Worm (Caenorhabditis elegans) whole organism, L4 larva: ENCODE results near the gene piga-1.

Experiments
- R02D3.7 ChIP-seq: fragments of 150-350 bp; sonication (generic microtip); optimal IDR thresholded peaks from 3 replicates; lab custom pipeline; 2014; ENCODE audit warnings: missing biosample characterization, missing genetic modification characterization
- ZK337.2 ChIP-seq: fragments of 200-800 bp; sonication (Bioruptor generic); IDR thresholded peaks from 2 replicates; pipeline ENCODE4 v1.3.6; 2022; ENCODE audit warnings: missing genetic modification reagents, missing genetic modification characterization, missing compliant biosample characterization
- ama-1 ChIP-seq: fragments of 150-350 bp; optimal IDR thresholded peaks from 2 replicates; lab custom pipeline; 2014; ENCODE audit warnings: inconsistent platforms, mixed read lengths
- ceh-28 ChIP-seq: fragments of 150-350 bp; optimal IDR thresholded peaks from 2 replicates; lab custom pipeline; 2014; ENCODE audit warnings: missing biosample characterization, missing genetic modification reagents, missing genetic modification characterization
- daf-19 ChIP-seq: fragments of 200-800 bp; sonication (Bioruptor generic); conservative IDR thresholded peaks from 2 replicates; pipeline ENCODE4 v1.3.6; 2022; ENCODE audit warnings: missing genetic modification characterization, missing compliant biosample characterization
- daf-8 ChIP-seq: fragments of 200-800 bp; sonication (Bioruptor generic); IDR thresholded peaks from 2 replicates; pipeline ENCODE4 v1.3.6; 2022; ENCODE audit warnings: missing genetic modification characterization, missing compliant biosample characterization
- duxl-1 ChIP-seq: sonication (generic microtip); optimal IDR thresholded peaks from 2 replicates; lab custom pipeline; 2016; ENCODE audit warnings: mild to moderate bottlenecking, missing genetic modification characterization, moderate library complexity, missing compliant biosample characterization; ENCODE audit not compliant: poor library complexity
- lin-13 ChIP-seq: fragments of 150-350 bp; optimal IDR thresholded peaks from 2 replicates; lab custom pipeline; 2014; ENCODE audit warnings: missing biosample characterization, missing genetic modification reagents, missing genetic modification characterization
- nhr-10 ChIP-seq: fragments of 150-350 bp; optimal IDR thresholded peaks from 2 replicates; lab custom pipeline; 2014; ENCODE audit warnings: missing biosample characterization, missing genetic modification characterization
- nhr-11 ChIP-seq: fragments of 150-350 bp; optimal IDR thresholded peaks from 2 replicates; lab custom pipeline; 2014; ENCODE audit warnings: missing biosample characterization, missing genetic modification characterization
- skn-1 ChIP-seq: fragments of 150-350 bp; optimal IDR thresholded peaks from 2 replicates; lab custom pipeline; 2014; ENCODE audit warnings: missing biosample characterization, missing genetic modification characterization
- unc-62 ChIP-seq, 3 experiments: fragments of 150-350 bp in 1 of 3; sonication (generic microtip); optimal IDR thresholded peaks in 2 of 3; peaks in 1 of 3; 1 replicate in 1 of 3; 2 replicates in 2 of 3; lab custom pipeline; 2014 to 2017; ENCODE audit warnings: missing biosample characterization in 3 of 3, missing genetic modification characterization in 3 of 3, missing genetic modification reagents in 3 of 3, missing genotype in 1 of 3

- TF ChIP-seq daf-19 (GFP tag; lab: Robert Waterston, UW) (no peak), ama-1 (peak; percentile 45), ZK337.2 (GFP tag; lab: Robert Waterston, UW) (no peak), lin-13 (GFP tag; lab: Kevin White, UChicago) (no peak), daf-8 (GFP tag; lab: Robert Waterston, UW) (no peak), ceh-28 (no peak), R02D3.7 (no peak), unc-62 (GFP tag; optimal IDR thresholded peaks at IDR 0.05 in 1 of 2; lab: Kevin White, UChicago) (peak in 1 of 2 experiments; percentile 31), unc-62 (tag; optimal IDR thresholded peaks at IDR 0.05; lab: Kevin White, UChicago) (no peak), nhr-10 (tag; lab: Kevin White, UChicago) (no peak), duxl-1 (tag; lab: Kevin White, UChicago) (no peak), skn-1 (no peak), nhr-11 (no peak)
Measured at ce11 chrII:8698828-8699227, 37.3 kb upstream of the piga-1 start, which contains the start of gene chdh-1.
